Worm (Caenorhabditis elegans): ENCODE results near the gene Y53G8AR.1.
"Not testable (repeated sequence)": the region's sequence is repeated elsewhere in the genome, so short reads cannot be mapped to it uniquely, and the experiment has no call there.

Gene Y53G8AR.1

ce11 chrIII:3332736-3333135 lies at the start of gene Y53G8AR.1:
Y53G8AR.1 (plus strand) TSS chrIII:3333036.
- not testable (repeated sequence) for TF ChIP-seq ceh-2, zip-5, elt-4 (tag; optimal IDR thresholded peaks at IDR 0.05)

ce11 chrIII:3294283-3294793 lies 38.5 kb upstream of the Y53G8AR.1 start, which contains the start of the genes Y53G8AR.8 and Y53G8AR.6:
Y53G8AR.8 (minus strand) TSS chrIII:3294330.
Y53G8AR.6 (plus strand) TSS chrIII:3294743.
- no peak for TF ChIP-seq madf-2 (tag; optimal IDR thresholded peaks at IDR 0.05)
- TF ChIP-seq pax-1 (tag; optimal IDR thresholded peaks at IDR 0.05) = peak; percentile 4
- peak; percentile 74 for TF ChIP-seq unc-42 (tag; optimal IDR thresholded peaks at IDR 0.05)
- TF ChIP-seq nhr-232 (tag; optimal IDR thresholded peaks at IDR 0.05) = no peak
- no peak for TF ChIP-seq lim-6 (tag; optimal IDR thresholded peaks at IDR 0.05)

- TF ChIP-seq ceh-31 (tag; optimal IDR thresholded peaks at IDR 0.05) (no peak), lim-6 (tag; optimal IDR thresholded peaks at IDR 0.05) (no peak), hlh-6 (tag; optimal IDR thresholded peaks at IDR 0.05) (no peak), ceh-45 (GFP tag; IDR thresholded peaks at IDR 0.05) (no peak), C38D4.7 (GFP tag; optimal IDR thresholded peaks at IDR 0.05) (no peak), ttx-3 (tag; optimal IDR thresholded peaks at IDR 0.05) (no peak)
Measured at ce11 chrIII:3297151-3297550, 35.7 kb upstream of the Y53G8AR.1 start, which contains the start of gene Y53G8AR.5. Y53G8AR.5 (plus strand) TSS chrIII:3297451.

ce11 chrIII:3304554-3304953 lies 28.3 kb upstream of the Y53G8AR.1 start:
- TF ChIP-seq fkh-10 (GFP tag; optimal IDR thresholded peaks at IDR 0.05) (no peak), nhr-11 (tag; optimal IDR thresholded peaks at IDR 0.05) (no peak), dve-1 (tag; optimal IDR thresholded peaks at IDR 0.05) (no peak), ama-1 (optimal IDR thresholded peaks at IDR 0.05) (no peak), unc-55 (GFP tag; optimal IDR thresholded peaks at IDR 0.05) (peak; percentile 10), rnt-1 (tag; optimal IDR thresholded peaks at IDR 0.05) (peak; percentile 83), ceh-18 (tag; optimal IDR thresholded peaks at IDR 0.05) (peak; percentile 1), ceh-34 (tag; optimal IDR thresholded peaks at IDR 0.05) (no peak), ceh-48 (tag; optimal IDR thresholded peaks at IDR 0.05) (no peak)

ce11 chrIII:3306322-3306721 lies 26.5 kb upstream of the Y53G8AR.1 start:
- no peak for TF ChIP-seq C38D4.7 (GFP tag; optimal IDR thresholded peaks at IDR 0.05)
- TF ChIP-seq ahr-1 (tag; optimal IDR thresholded peaks at IDR 0.05) = no peak
- TF ChIP-seq gmeb-2 (tag; optimal IDR thresholded peaks at IDR 0.05) = no peak
- TF ChIP-seq pha-2 (tag; optimal IDR thresholded peaks at IDR 0.05) = no peak
- TF ChIP-seq elt-2 (tag; optimal IDR thresholded peaks at IDR 0.05) = no peak
- TF ChIP-seq odd-2 (tag; optimal IDR thresholded peaks at IDR 0.05) = no peak
- no peak for TF ChIP-seq F13H6.1 (tag; optimal IDR thresholded peaks at IDR 0.05)
- TF ChIP-seq hlh-15 (tag; optimal IDR thresholded peaks at IDR 0.05) = no peak
- no peak for TF ChIP-seq sox-4 (tag; optimal IDR thresholded peaks at IDR 0.05)
- TF ChIP-seq zip-5 (tag; optimal IDR thresholded peaks at IDR 0.05) = no peak
- no peak for TF ChIP-seq che-1 (tag; optimal IDR thresholded peaks at IDR 0.05)
- TF ChIP-seq fkh-10 (GFP tag; optimal IDR thresholded peaks at IDR 0.05) = no peak
- no peak for TF ChIP-seq syd-9 (tag; optimal IDR thresholded peaks at IDR 0.05)
- no peak for TF ChIP-seq sdc-2 (tag; optimal IDR thresholded peaks at IDR 0.05)
- TF ChIP-seq pha-4 (tag; optimal IDR thresholded peaks at IDR 0.05) = no peak
- no peak for TF ChIP-seq Y22D7AL.16 (tag; optimal IDR thresholded peaks at IDR 0.05)

DNA sequence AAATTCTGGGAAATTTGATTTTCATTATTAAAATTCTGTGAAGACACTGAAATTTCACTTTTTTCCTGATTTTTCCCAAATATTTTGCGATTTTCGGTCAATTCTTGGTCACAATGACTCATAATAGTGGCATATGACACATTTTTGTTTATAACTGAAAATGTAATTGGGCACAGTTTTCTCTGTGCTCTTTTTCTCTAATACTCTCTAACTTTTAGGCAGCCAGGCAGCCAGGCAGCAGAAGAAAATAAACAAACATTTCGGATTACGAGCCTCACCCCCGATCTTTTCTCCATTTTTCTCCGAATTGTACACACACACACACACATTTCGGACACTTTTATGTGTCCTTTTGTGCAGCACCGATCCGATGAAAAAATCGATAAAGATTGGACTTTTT lies 25.5 kb upstream of the Y53G8AR.1 start:
- TF ChIP-seq ceh-24 (tag; optimal IDR thresholded peaks at IDR 0.05) (no peak), nfya-1 (tag; optimal IDR thresholded peaks at IDR 0.05) (peak; percentile 21)
